Fruit fly (Drosophila melanogaster) whole organism, embryonic: ENCODE measurements around the gene dock.

ENCODE experiments used
- Atf3 ChIP-seq: fragments of 200-800 bp; sonication (Bioruptor generic); optimal IDR thresholded peaks from 3 replicates; lab custom pipeline; 2016; ENCODE audit warnings: missing biosample characterization, missing genetic modification characterization
- BtbVII ChIP-seq: fragments of 200-800 bp; sonication (Bioruptor generic); optimal IDR thresholded peaks from 3 replicates; lab custom pipeline; 2017; ENCODE audit warnings: missing biosample characterization, mild to moderate bottlenecking, missing genetic modification characterization
- CG10321 ChIP-seq: fragments of 200-800 bp; sonication (Bioruptor generic); IDR thresholded peaks from 2 replicates; pipeline ENCODE4 v1.3.6; 2022; ENCODE audit warnings: missing biosample characterization, missing genetic modification characterization
- CG11247 ChIP-seq: fragments of 200-800 bp; sonication (Bioruptor generic); IDR thresholded peaks from 2 replicates; pipeline ENCODE4 v1.3.6; 2022; ENCODE audit warnings: missing biosample characterization, missing genetic modification characterization
- CG11560 ChIP-seq: fragments of 200-800 bp; sonication (Bioruptor generic); IDR thresholded peaks from 3 replicates; pipeline ENCODE4 v1.3.6; 2022; ENCODE audit warnings: missing biosample characterization, missing genetic modification characterization
- CG11723 ChIP-seq: fragments of 200-800 bp; sonication (Bioruptor generic); optimal IDR thresholded peaks from 2 replicates; lab custom pipeline; 2017; ENCODE audit warnings: missing biosample characterization, mild to moderate bottlenecking, missing genetic modification characterization
- CG12391 ChIP-seq: fragments of 200-800 bp; sonication (Bioruptor generic); optimal IDR thresholded peaks from 3 replicates; lab custom pipeline; 2018; ENCODE audit warnings: missing biosample characterization, mild to moderate bottlenecking, missing genetic modification characterization, moderate library complexity
- CG13424 ChIP-seq: fragments of 200-800 bp; sonication (Bioruptor generic); optimal IDR thresholded peaks from 2 replicates; lab custom pipeline; 2019; ENCODE audit warnings: missing biosample characterization, mild to moderate bottlenecking, missing genetic modification characterization, moderate library complexity
- CG14667 ChIP-seq: fragments of 200-800 bp; sonication (Bioruptor generic); IDR thresholded peaks from 2 replicates; pipeline ENCODE4 v1.3.6; 2022; ENCODE audit warnings: missing biosample characterization, missing genetic modification characterization
- CG14710 ChIP-seq: fragments of 200-800 bp; sonication (Bioruptor generic); optimal IDR thresholded peaks from 3 replicates; lab custom pipeline; 2019; ENCODE audit warnings: missing biosample characterization, mild to moderate bottlenecking, missing genetic modification characterization, moderate library complexity
- CG15073 ChIP-seq: fragments of 200-800 bp; sonication (Bioruptor generic); optimal IDR thresholded peaks from 2 replicates; lab custom pipeline; 2016; ENCODE audit warnings: missing biosample characterization, missing genetic modification characterization
- CG17328 ChIP-seq: fragments of 200-800 bp; sonication (Bioruptor generic); IDR thresholded peaks from 2 replicates; pipeline ENCODE4 v1.3.6; 2022; ENCODE audit warnings: missing biosample characterization, missing genetic modification characterization
- CG42726 ChIP-seq: fragments of 200-800 bp; sonication (Bioruptor generic); IDR thresholded peaks from 2 replicates; pipeline ENCODE4 v1.3.6; 2022; ENCODE audit warnings: missing biosample characterization, missing genetic modification characterization; ENCODE audit not compliant: partially characterized antibody
- CG6689 ChIP-seq: fragments of 200-800 bp; sonication (Bioruptor generic); IDR thresholded peaks from 2 replicates; pipeline ENCODE4 v1.3.6; 2022; ENCODE audit warnings: missing biosample characterization, missing genetic modification characterization
- CG7928 ChIP-seq: fragments of 200-800 bp; sonication (Bioruptor generic); optimal IDR thresholded peaks from 2 replicates; lab custom pipeline; 2017; ENCODE audit warnings: missing biosample characterization, mild to moderate bottlenecking, missing genetic modification characterization
- CG8359 ChIP-seq: fragments of 200-800 bp; sonication (Bioruptor generic); optimal IDR thresholded peaks from 2 replicates; lab custom pipeline; 2017; ENCODE audit warnings: missing biosample characterization, mild to moderate bottlenecking, missing genetic modification characterization, borderline replicate concordance
- CG8388 ChIP-seq: fragments of 200-800 bp; sonication (Bioruptor generic); optimal IDR thresholded peaks from 2 replicates; lab custom pipeline; 2019; ENCODE audit warnings: missing biosample characterization, mild to moderate bottlenecking, missing genetic modification characterization, moderate library complexity
- CG9215 ChIP-seq: fragments of 200-800 bp; sonication (Bioruptor generic); IDR thresholded peaks from 2 replicates; pipeline ENCODE4 v1.3.6; 2022; ENCODE audit warnings: missing biosample characterization, missing genetic modification characterization
- CG9437 ChIP-seq: fragments of 200-800 bp; sonication (Bioruptor generic); optimal IDR thresholded peaks from 2 replicates; lab custom pipeline; 2018; ENCODE audit warnings: missing biosample characterization, mild to moderate bottlenecking, missing genetic modification characterization
- CHES-1-like ChIP-seq: fragments of 200-800 bp; sonication (Bioruptor generic); optimal IDR thresholded peaks from 2 replicates; lab custom pipeline; 2016; ENCODE audit warnings: missing biosample characterization, missing genetic modification characterization
- CTCF ChIP-seq: fragments of 200-800 bp; sonication (Bioruptor generic); optimal IDR thresholded peaks from 2 replicates; lab custom pipeline; 2017; ENCODE audit warnings: missing biosample characterization, mild to moderate bottlenecking, missing genetic modification characterization, moderate library complexity
- CkIIα-i1 ChIP-seq: fragments of 200-800 bp; sonication (Bioruptor generic); IDR thresholded peaks from 2 replicates; pipeline ENCODE4 v1.3.6; 2022; ENCODE audit warnings: missing biosample characterization, missing genetic modification characterization
- Dbx ChIP-seq: fragments of 200-800 bp; sonication (Bioruptor generic); IDR thresholded peaks from 3 replicates; pipeline ENCODE4 v1.3.6; 2022; ENCODE audit warnings: missing biosample characterization, missing genetic modification characterization
- Elba2 ChIP-seq: fragments of 200-800 bp; sonication (Bioruptor generic); optimal IDR thresholded peaks from 3 replicates; lab custom pipeline; 2016; ENCODE audit warnings: missing biosample characterization, missing genetic modification characterization
- HLH4C ChIP-seq: fragments of 200-800 bp; sonication (Bioruptor generic); IDR thresholded peaks from 3 replicates; pipeline ENCODE4 v1.3.6; 2022; ENCODE audit warnings: missing biosample characterization, missing genetic modification characterization; ENCODE audit not compliant: partially characterized antibody
- Hand ChIP-seq: fragments of 200-800 bp; sonication (Bioruptor generic); optimal IDR thresholded peaks from 2 replicates; lab custom pipeline; 2017; ENCODE audit warnings: mild to moderate bottlenecking, missing biosample characterization, missing genetic modification reagents, missing genetic modification characterization
- Hr78 ChIP-seq, 2 experiments: fragments of 200-800 bp in 1 of 2; fragments of >200 bp in 1 of 2; sonication (Bioruptor generic) in 1 of 2; optimal IDR thresholded peaks; 2 replicates each; lab custom pipeline; 2017 to 2019; ENCODE audit warnings: missing biosample characterization in 2 of 2, missing genetic modification characterization in 2 of 2, mild to moderate bottlenecking in 1 of 2, moderate library complexity in 1 of 2
- Kr ChIP-seq: fragments of 200-800 bp; sonication (Bioruptor generic); optimal IDR thresholded peaks from 2 replicates; lab custom pipeline; 2017; ENCODE audit warnings: missing biosample characterization, mild to moderate bottlenecking, missing genetic modification characterization
- Mad ChIP-seq: fragments of 200-800 bp; sonication (Bioruptor generic); optimal IDR thresholded peaks from 2 replicates; lab custom pipeline; 2016; ENCODE audit warnings: missing biosample characterization, missing genetic modification characterization
- Mes4 ChIP-seq: fragments of 200-800 bp; sonication (Bioruptor generic); optimal IDR thresholded peaks from 2 replicates; lab custom pipeline; 2016; ENCODE audit warnings: missing biosample characterization, missing genetic modification characterization
- Optix ChIP-seq: fragments of 200-800 bp; sonication (Bioruptor generic); IDR thresholded peaks from 3 replicates; pipeline ENCODE4 v1.3.6; 2022; ENCODE audit warnings: missing biosample characterization, missing genetic modification characterization
- PHDP ChIP-seq: fragments of 200-800 bp; sonication (Bioruptor generic); optimal IDR thresholded peaks from 3 replicates; lab custom pipeline; 2018; ENCODE audit warnings: missing biosample characterization, mild to moderate bottlenecking, missing genetic modification characterization, moderate library complexity
- Pdp1 ChIP-seq, 2 experiments: fragments of 200-800 bp; sonication (Bioruptor generic); optimal IDR thresholded peaks; 3 replicates each; lab custom pipeline; 2016; ENCODE audit warnings: missing biosample characterization in 2 of 2, missing genetic modification characterization in 2 of 2, mild to moderate bottlenecking in 1 of 2, moderate library complexity in 1 of 2
- Rx ChIP-seq: fragments of 200-800 bp; sonication (Bioruptor generic); IDR thresholded peaks from 2 replicates; pipeline ENCODE4 v1.3.6; 2022; ENCODE audit warnings: missing biosample characterization, missing genetic modification characterization
- YL-1 ChIP-seq: fragments of 200-800 bp; sonication (Bioruptor generic); optimal IDR thresholded peaks from 3 replicates; lab custom pipeline; 2017; ENCODE audit warnings: missing biosample characterization, mild to moderate bottlenecking, missing genetic modification characterization
- cwo ChIP-seq: fragments of 200-800 bp; sonication (Bioruptor generic); optimal IDR thresholded peaks from 3 replicates; lab custom pipeline; 2017; ENCODE audit warnings: missing biosample characterization, missing genetic modification characterization, mild to moderate bottlenecking, moderate library complexity, missing genetic modification reagents
- dimm ChIP-seq: fragments of 200-800 bp; sonication (Bioruptor generic); IDR thresholded peaks from 2 replicates; pipeline ENCODE4 v1.3.6; 2022; ENCODE audit warnings: missing biosample characterization, missing genetic modification characterization
- dmrt99B ChIP-seq: fragments of 200-800 bp; sonication (Bioruptor generic); optimal IDR thresholded peaks from 2 replicates; lab custom pipeline; 2018; ENCODE audit warnings: missing biosample characterization, mild to moderate bottlenecking, missing genetic modification characterization, moderate library complexity
- emc ChIP-seq: fragments of 200-800 bp; sonication (Bioruptor generic); optimal IDR thresholded peaks from 2 replicates; lab custom pipeline; 2016; ENCODE audit warnings: missing biosample characterization, missing genetic modification characterization
- gce ChIP-seq: fragments of 200-800 bp; sonication (Bioruptor generic); IDR thresholded peaks from 3 replicates; pipeline ENCODE4 v1.3.6; 2022; ENCODE audit warnings: missing biosample characterization, missing genetic modification characterization
- insv ChIP-seq, 2 experiments: fragments of 200-800 bp; sonication (Bioruptor generic); optimal IDR thresholded peaks; 3 replicates each; lab custom pipeline; 2016 to 2018; ENCODE audit warnings: missing biosample characterization in 2 of 2, missing genetic modification characterization in 2 of 2
- jumu ChIP-seq: fragments of 200-800 bp; sonication (Bioruptor generic); optimal IDR thresholded peaks from 3 replicates; lab custom pipeline; 2016; ENCODE audit warnings: missing biosample characterization, missing genetic modification characterization
- lbe ChIP-seq: fragments of 200-800 bp; sonication (Bioruptor generic); optimal IDR thresholded peaks from 2 replicates; lab custom pipeline; 2016; ENCODE audit warnings: missing biosample characterization, mild to moderate bottlenecking, missing genetic modification characterization
- mld ChIP-seq: fragments of 200-800 bp; sonication (Bioruptor generic); IDR thresholded peaks from 3 replicates; pipeline ENCODE4 v1.3.6; 2022; ENCODE audit warnings: missing biosample characterization, missing genetic modification characterization; ENCODE audit not compliant: partially characterized antibody
- nom ChIP-seq: fragments of 200-800 bp; sonication (Bioruptor generic); optimal IDR thresholded peaks from 2 replicates; lab custom pipeline; 2017; ENCODE audit warnings: missing biosample characterization, missing genetic modification characterization, mild to moderate bottlenecking, moderate library complexity, missing genetic modification reagents
- onecut ChIP-seq: fragments of 200-800 bp; sonication (Bioruptor generic); IDR thresholded peaks from 2 replicates; pipeline ENCODE4 v1.3.6; 2022; ENCODE audit warnings: missing biosample characterization, missing genetic modification characterization
- slp2 ChIP-seq: fragments of 200-800 bp; sonication (Bioruptor generic); optimal IDR thresholded peaks from 2 replicates; lab custom pipeline; 2016; ENCODE audit warnings: missing biosample characterization, missing genetic modification characterization
- sr ChIP-seq: fragments of 200-800 bp; sonication (Bioruptor generic); IDR thresholded peaks from 3 replicates; pipeline ENCODE4 v1.3.6; 2022; ENCODE audit warnings: missing biosample characterization, missing genetic modification characterization
- sug ChIP-seq: fragments of 200-800 bp; optimal IDR thresholded peaks from 2 replicates; lab custom pipeline; 2019; ENCODE audit warnings: missing biosample characterization, mild to moderate bottlenecking, missing genetic modification characterization, moderate library complexity
- twi ChIP-seq: fragments of 200-800 bp; optimal IDR thresholded peaks from 2 replicates; lab custom pipeline; 2019; ENCODE audit warnings: missing biosample characterization, mild to moderate bottlenecking, missing genetic modification characterization, moderate library complexity
- vfl ChIP-seq: fragments of 200-800 bp; sonication (Bioruptor generic); optimal IDR thresholded peaks from 2 replicates; lab custom pipeline; 2016; ENCODE audit warnings: missing biosample characterization, missing genetic modification characterization

dock gene

DNA sequence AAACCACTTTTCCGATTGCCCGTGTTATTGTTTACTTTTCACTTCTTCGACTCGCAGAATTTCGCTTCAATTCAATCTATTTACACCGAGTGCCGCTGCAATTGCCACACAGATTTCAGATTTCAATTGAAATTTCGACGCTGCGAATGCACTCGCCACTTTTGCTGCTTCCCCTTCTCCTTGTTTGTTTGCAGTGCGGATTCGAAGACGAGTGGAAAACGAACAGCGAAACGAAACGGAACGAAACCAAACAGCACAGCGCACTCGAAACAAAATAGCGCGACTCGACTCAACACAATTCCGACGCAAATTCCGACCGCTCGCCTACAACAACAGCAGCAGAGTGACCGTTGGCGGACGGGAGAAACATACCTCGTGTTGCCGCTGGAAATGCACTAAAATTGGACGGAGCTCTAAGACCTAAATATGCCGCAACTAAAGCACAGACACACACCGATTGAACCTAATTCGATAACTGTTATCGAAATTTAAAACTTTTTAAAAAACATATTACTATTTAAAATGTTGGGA is 25.0 kb downstream of the dock start, which contains the start of gene drongo (continued):
- TF ChIP-seq emc (no peak), onecut (GFP tag; lab: Robert Waterston, UW) (peak; percentile 50), CG15073 (GFP tag; lab: Kevin White, UChicago) (no peak), CkIIα-i1 (no peak), Dbx (GFP tag; lab: Robert Waterston, UW) (peak; percentile 48; the same call in 2 of the 3 replicates), CG6689 (no peak), Mad (GFP tag; lab: Kevin White, UChicago) (no peak), CG11560 (tag; lab: Robert Waterston, UW) (peak; percentile 87), dimm (no peak), vfl (peak; percentile 57), sug (tag; lab: Kevin White, UChicago) (peak; percentile 57), YL-1 (peak; percentile 37), slp2 (GFP tag; lab: Kevin White, UChicago) (no peak), gce (GFP tag; lab: Robert Waterston, UW) (no peak), CTCF (GFP tag; lab: Kevin White, UChicago) (peak; percentile 45), CG11247 (GFP tag; lab: Robert Waterston, UW) (peak; percentile 33; the same call in 1 of the 2 replicates), jumu (GFP tag; lab: Kevin White, UChicago) (no peak), mld (GFP tag; lab: Robert Waterston, UW) (no peak), CG11723 (GFP tag; lab: Kevin White, UChicago) (no peak), CG42726 (GFP tag; lab: Robert Waterston, UW) (peak; percentile 83), CG8359 (GFP tag; lab: Kevin White, UChicago) (no peak), BtbVII (GFP tag; lab: Kevin White, UChicago) (no peak), Hand (GFP tag; lab: Kevin White, UChicago) (peak; percentile 61), CHES-1-like (GFP tag; lab: Kevin White, UChicago) (peak; percentile 67), Mes4 (GFP tag; lab: Kevin White, UChicago) (no peak), Pdp1 (GFP tag; optimal IDR thresholded peaks at IDR 0.05; lab: Kevin White, UChicago) (peak in 1 of 2 experiments; percentile 29), PHDP (tag; lab: Kevin White, UChicago) (peak; percentile 55), sr (GFP tag; lab: Robert Waterston, UW) (no peak; the same call in 2 of the 3 replicates), Optix (GFP tag; lab: Robert Waterston, UW) (no peak), nom (GFP tag; lab: Kevin White, UChicago) (peak; percentile 76), CG14710 (tag; lab: Kevin White, UChicago) (peak; percentile 51), Rx (GFP tag; lab: Robert Waterston, UW) (no peak), cwo (GFP tag; lab: Kevin White, UChicago) (no peak), CG7928 (GFP tag; lab: Kevin White, UChicago) (peak; percentile 19), CG17328 (GFP tag; lab: Robert Waterston, UW) (peak; percentile 32; the same call in 1 of the 2 replicates), Kr (GFP tag; lab: Kevin White, UChicago) (no peak), twi (no peak), HLH4C (GFP tag; lab: Robert Waterston, UW) (peak; percentile 43), CG14667 (GFP tag; lab: Robert Waterston, UW) (no peak), CG9215 (no peak), lbe (GFP tag; lab: Kevin White, UChicago) (no peak), Atf3 (GFP tag; lab: Kevin White, UChicago) (no peak), CG8388 (GFP tag; lab: Kevin White, UChicago) (no peak), CG12391 (tag; lab: Kevin White, UChicago) (peak; percentile 61), Hr78 (GFP tag; optimal IDR thresholded peaks at IDR 0.05; lab: Kevin White, UChicago) (peak in 1 of 2 experiments; percentile 46), Elba2 (GFP tag; lab: Kevin White, UChicago) (no peak), CG9437 (peak; percentile 28), CG10321 (GFP tag; lab: Robert Waterston, UW) (no peak), insv (GFP tag; optimal IDR thresholded peaks at IDR 0.05; lab: Kevin White, UChicago) (peak in 1 of 2 experiments; percentile 54), CG13424 (tag; lab: Kevin White, UChicago) (peak; percentile 13), dmrt99B (tag; lab: Kevin White, UChicago) (no peak)
